Fruit fly (Drosophila melanogaster): Measurements from ENCODE around the gene CG14315.

DNA sequence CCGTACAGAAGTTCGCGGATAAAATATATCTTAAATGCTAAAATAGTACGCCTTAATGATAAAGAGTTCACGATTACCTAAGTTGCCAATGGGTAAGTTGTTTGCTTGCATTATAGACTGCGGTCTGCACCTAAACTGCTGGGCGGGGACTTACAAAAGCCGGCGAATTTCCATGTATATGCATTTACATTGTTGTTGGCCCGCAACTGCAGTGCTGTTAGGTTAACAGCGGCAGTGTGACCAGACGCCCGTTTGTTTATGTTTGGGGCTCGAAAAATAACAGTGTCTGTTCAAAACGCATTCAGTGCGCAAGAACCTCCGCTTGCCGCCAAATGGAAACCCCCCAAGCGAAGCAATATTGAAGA lies 41.4 kb downstream of the CG14315 start:
- TF ChIP-seq Myc (optimal IDR thresholded peaks at IDR 0.05) (no peak), insv (optimal IDR thresholded peaks at IDR 0.05) (no peak), Sin3A (optimal IDR thresholded peaks at IDR 0.05) (no peak), psq (optimal IDR thresholded peaks at IDR 0.05) (no peak), h (optimal IDR thresholded peaks at IDR 0.05) (no peak)
